Worm (Caenorhabditis elegans) whole organism, young adult: ENCODE results near the gene Y39B6A.42.

Source experiments
- B0035.1 ChIP-seq: sonication (generic microtip); optimal IDR thresholded peaks from 2 replicates; lab custom pipeline; 2016; ENCODE audit warnings: missing genetic modification characterization, mild to moderate bottlenecking, missing compliant biosample characterization, missing genotype, missing genetic modification reagents
- B0336.3 ChIP-seq: fragments of 200-800 bp; sonication (Bioruptor generic); IDR thresholded peaks from 2 replicates; pipeline ENCODE4 v1.3.6; 2022; ENCODE audit warnings: missing genetic modification characterization, missing compliant biosample characterization
- C06A6.2 ChIP-seq: fragments of 200-800 bp; sonication (Bioruptor generic); conservative IDR thresholded peaks from 2 replicates; pipeline ENCODE4 v1.3.6; 2022; ENCODE audit warnings: missing genetic modification characterization, missing compliant biosample characterization
- D2030.7 ChIP-seq: fragments of 200-800 bp; sonication (Bioruptor generic); IDR thresholded peaks from 2 replicates; pipeline ENCODE4 v1.3.6; 2022; ENCODE audit warnings: missing genetic modification reagents, missing genetic modification characterization, missing compliant biosample characterization
- F10E7.11 ChIP-seq: sonication (generic microtip); optimal IDR thresholded peaks from 2 replicates; lab custom pipeline; 2017; ENCODE audit warnings: mild to moderate bottlenecking, missing genetic modification characterization, moderate library complexity, missing compliant biosample characterization
- F22D6.2 ChIP-seq: sonication (generic microtip); optimal IDR thresholded peaks from 2 replicates; lab custom pipeline; 2016; ENCODE audit warnings: mild to moderate bottlenecking, missing genetic modification characterization, missing compliant biosample characterization
- F37B4.10 ChIP-seq: fragments of 200-800 bp; sonication (Bioruptor generic); IDR thresholded peaks from 2 replicates; pipeline ENCODE4 v1.3.6; 2022; ENCODE audit warnings: missing genetic modification characterization, missing compliant biosample characterization
- F55B11.4 ChIP-seq: sonication (generic microtip); optimal IDR thresholded peaks from 2 replicates; lab custom pipeline; 2016; ENCODE audit warnings: missing compliant biosample characterization, missing genetic modification characterization, borderline replicate concordance; ENCODE audit not compliant: insufficient read depth
- F57C9.4 ChIP-seq: sonication (generic microtip); optimal IDR thresholded peaks from 2 replicates; lab custom pipeline; 2017; ENCODE audit warnings: mild to moderate bottlenecking, missing genetic modification characterization, missing compliant biosample characterization
- Y53G8AR.9 ChIP-seq: fragments of 200-800 bp; sonication (Bioruptor generic); conservative IDR thresholded peaks from 2 replicates; pipeline ENCODE4 v1.3.6; 2022; ENCODE audit warnings: missing genetic modification reagents, missing genetic modification characterization, missing compliant biosample characterization
- ZK185.1 ChIP-seq: sonication (generic microtip); optimal IDR thresholded peaks from 2 replicates; lab custom pipeline; 2016; ENCODE audit warnings: mild to moderate bottlenecking, missing genetic modification characterization, missing compliant biosample characterization; ENCODE audit not compliant: poor library complexity, severe bottlenecking
- aptf-2 ChIP-seq: fragments of 200-800 bp; sonication (Bioruptor generic); conservative IDR thresholded peaks from 2 replicates; pipeline ENCODE4 v1.3.6; 2022; ENCODE audit warnings: missing genetic modification reagents, missing genetic modification characterization, missing compliant biosample characterization
- atf-7 ChIP-seq: sonication (generic microtip); optimal IDR thresholded peaks from 2 replicates; lab custom pipeline; 2017; ENCODE audit warnings: mild to moderate bottlenecking, missing genetic modification characterization, missing compliant biosample characterization
- athp-1 ChIP-seq: sonication (generic microtip); optimal IDR thresholded peaks from 2 replicates; lab custom pipeline; 2017; ENCODE audit warnings: mild to moderate bottlenecking, missing genetic modification characterization, missing compliant biosample characterization
- attf-3 ChIP-seq: fragments of 200-800 bp; sonication (Bioruptor generic); conservative IDR thresholded peaks from 2 replicates; pipeline ENCODE4 v1.3.6; 2022; ENCODE audit warnings: missing genetic modification reagents, missing genetic modification characterization, missing compliant biosample characterization
- attf-5 ChIP-seq: fragments of 200-800 bp; sonication (Bioruptor generic); optimal IDR thresholded peaks from 2 replicates; lab custom pipeline; 2018; ENCODE audit warnings: mild to moderate bottlenecking, missing genetic modification characterization, missing compliant biosample characterization
- ceh-91 ChIP-seq: fragments of 200-800 bp; sonication (Bioruptor generic); IDR thresholded peaks from 2 replicates; pipeline ENCODE4 v1.3.6; 2022; ENCODE audit warnings: missing genetic modification reagents, missing genetic modification characterization, missing compliant biosample characterization
- efl-1 ChIP-seq: fragments of 150-350 bp; optimal IDR thresholded peaks from 2 replicates; lab custom pipeline; 2014; ENCODE audit warnings: missing biosample characterization, missing genetic modification reagents, missing genetic modification characterization
- ekl-4 ChIP-seq: fragments of 200-800 bp; sonication (Bioruptor generic); IDR thresholded peaks from 2 replicates; pipeline ENCODE4 v1.3.6; 2022; ENCODE audit warnings: missing genetic modification reagents, missing genetic modification characterization, missing compliant biosample characterization
- ets-4 ChIP-seq: fragments of 200-800 bp; sonication (Bioruptor generic); optimal IDR thresholded peaks from 2 replicates; lab custom pipeline; 2018; ENCODE audit warnings: mild to moderate bottlenecking, missing genetic modification characterization, missing compliant biosample characterization
- gei-17 ChIP-seq: fragments of 200-800 bp; sonication (Bioruptor generic); optimal IDR thresholded peaks from 2 replicates; lab custom pipeline; 2018; ENCODE audit warnings: mild to moderate bottlenecking, missing genetic modification characterization, missing compliant biosample characterization
- hlh-12 ChIP-seq: sonication (generic microtip); optimal IDR thresholded peaks from 2 replicates; lab custom pipeline; 2016; ENCODE audit warnings: missing genetic modification characterization, missing compliant biosample characterization
- hrde-1 ChIP-seq: sonication (generic microtip); optimal IDR thresholded peaks from 2 replicates; lab custom pipeline; 2016; ENCODE audit warnings: missing genetic modification characterization, mild to moderate bottlenecking, missing compliant biosample characterization, moderate library complexity, missing genotype, missing genetic modification reagents, borderline replicate concordance
- hsf-1 ChIP-seq: fragments of 200-800 bp; sonication (Bioruptor generic); IDR thresholded peaks from 2 replicates; pipeline ENCODE4 v1.3.6; 2022; ENCODE audit warnings: missing genetic modification reagents, missing genetic modification characterization, missing compliant biosample characterization
- let-526 ChIP-seq: fragments of 200-800 bp; sonication (Bioruptor generic); IDR thresholded peaks from 2 replicates; pipeline ENCODE4 v1.3.6; 2022; ENCODE audit warnings: missing genetic modification reagents, missing genetic modification characterization, missing compliant biosample characterization
- lin-26 ChIP-seq: fragments of 200-800 bp; sonication (Bioruptor generic); IDR thresholded peaks from 2 replicates; pipeline ENCODE4 v1.3.6; 2022; ENCODE audit warnings: missing genetic modification reagents, missing genetic modification characterization, missing compliant biosample characterization
- lin-35 ChIP-seq, 3 experiments: fragments of 150-350 bp in 2 of 3; sonication (generic microtip) in 1 of 3; optimal IDR thresholded peaks; 2 replicates each; lab custom pipeline; 2014 to 2018; ENCODE audit warnings: missing biosample characterization in 3 of 3, missing genetic modification characterization in 3 of 3, missing genetic modification reagents in 3 of 3
- lsl-1 ChIP-seq: fragments of 200-800 bp; sonication (Bioruptor generic); optimal IDR thresholded peaks from 2 replicates; lab custom pipeline; 2018; ENCODE audit warnings: mild to moderate bottlenecking, missing genetic modification characterization, moderate library complexity, missing compliant biosample characterization
- madf-6 ChIP-seq: fragments of 200-800 bp; sonication (Bioruptor generic); IDR thresholded peaks from 2 replicates; pipeline ENCODE4 v1.3.6; 2022; ENCODE audit warnings: missing genetic modification reagents, missing genetic modification characterization, missing compliant biosample characterization
- mcd-1 ChIP-seq: fragments of 200-800 bp; sonication (Bioruptor generic); IDR thresholded peaks from 2 replicates; pipeline ENCODE4 v1.3.6; 2022; ENCODE audit warnings: missing genetic modification reagents, missing genetic modification characterization, missing compliant biosample characterization
- mes-4 ChIP-seq: sonication (generic microtip); optimal IDR thresholded peaks from 2 replicates; lab custom pipeline; 2016; ENCODE audit warnings: missing genotype, missing genetic modification characterization, missing compliant biosample characterization
- mxl-1 ChIP-seq: sonication (generic microtip); optimal IDR thresholded peaks from 2 replicates; lab custom pipeline; 2016; ENCODE audit warnings: missing genetic modification characterization, missing compliant biosample characterization
- nhr-90 ChIP-seq: sonication (generic microtip); optimal IDR thresholded peaks from 2 replicates; lab custom pipeline; 2016; ENCODE audit warnings: missing genotype, mild to moderate bottlenecking, missing genetic modification characterization, missing compliant biosample characterization
- pha-4 ChIP-seq: fragments of 150-350 bp; sonication (generic microtip); optimal IDR thresholded peaks from 2 replicates; lab custom pipeline; 2014; ENCODE audit warnings: missing biosample characterization, missing genetic modification reagents, missing genetic modification characterization
- rec-8 ChIP-seq, 2 experiments: sonication (generic microtip); optimal IDR thresholded peaks; 2 replicates each; lab custom pipeline; 2016; ENCODE audit warnings: mild to moderate bottlenecking in 2 of 2, missing genetic modification characterization in 2 of 2, missing genetic modification reagents in 2 of 2, missing genotype in 2 of 2, missing biosample characterization in 1 of 2, missing compliant biosample characterization in 1 of 2, moderate library complexity in 1 of 2
- sea-2 ChIP-seq: fragments of 200-800 bp; sonication (Bioruptor generic); IDR thresholded peaks from 2 replicates; pipeline ENCODE4 v1.3.6; 2022; ENCODE audit warnings: missing genetic modification characterization, missing compliant biosample characterization
- snpc-1.3 ChIP-seq: sonication (generic microtip); optimal IDR thresholded peaks from 2 replicates; lab custom pipeline; 2017; ENCODE audit warnings: missing genetic modification characterization, mild to moderate bottlenecking, missing compliant biosample characterization, antibody characterized with exemption, moderate library complexity, missing genotype, missing genetic modification reagents; ENCODE audit not compliant: insufficient read depth
- snpc-3.4 ChIP-seq: sonication (generic microtip); optimal IDR thresholded peaks from 2 replicates; lab custom pipeline; 2017; ENCODE audit warnings: missing genetic modification characterization, mild to moderate bottlenecking, missing compliant biosample characterization, antibody characterized with exemption, moderate library complexity, missing genotype, missing genetic modification reagents
- tlf-1 ChIP-seq: fragments of 200-800 bp; sonication (Bioruptor generic); optimal IDR thresholded peaks from 2 replicates; lab custom pipeline; 2018; ENCODE audit warnings: mild to moderate bottlenecking, missing genetic modification characterization, missing compliant biosample characterization
- zfh-2 ChIP-seq: fragments of 200-800 bp; sonication (Bioruptor generic); conservative IDR thresholded peaks from 2 replicates; pipeline ENCODE4 v1.3.6; 2022; ENCODE audit warnings: missing genetic modification reagents, missing genetic modification characterization, missing compliant biosample characterization
- zim-3 ChIP-seq: sonication (generic microtip); optimal IDR thresholded peaks from 2 replicates; lab custom pipeline; 2017; ENCODE audit warnings: mild to moderate bottlenecking, missing genetic modification characterization, moderate library complexity, missing compliant biosample characterization
- ztf-25 ChIP-seq: fragments of 200-800 bp; sonication (Bioruptor generic); IDR thresholded peaks from 2 replicates; pipeline ENCODE4 v1.3.6; 2022; ENCODE audit warnings: missing genetic modification reagents, missing genetic modification characterization, missing compliant biosample characterization
- ztf-28 ChIP-seq: fragments of 200-800 bp; sonication (Bioruptor generic); IDR thresholded peaks from 2 replicates; pipeline ENCODE4 v1.3.6; 2022; ENCODE audit warnings: missing genetic modification reagents, missing genetic modification characterization, missing compliant biosample characterization
- ztf-6 ChIP-seq: fragments of 200-800 bp; sonication (Bioruptor generic); IDR thresholded peaks from 2 replicates; pipeline ENCODE4 v1.3.6; 2022; ENCODE audit warnings: missing genetic modification reagents, missing genetic modification characterization, missing compliant biosample characterization

Y39B6A.42 gene

ce11 chrV:18967479-18968056 lies 1.9 kb downstream of the Y39B6A.42 start, which contains the start of gene Y39B6A.43 (continued):
- TF ChIP-seq ets-4, result peak; percentile 53
- TF ChIP-seq sea-2, result peak; percentile 82; the same call in 1 of the 2 replicates
- TF ChIP-seq hsf-1 (GFP tag; lab: Robert Waterston, UW), result peak; percentile 86
- peak; percentile 90 for TF ChIP-seq lsl-1 (GFP tag; lab: Kevin White, UChicago)
- TF ChIP-seq snpc-3.4 (tag; lab: Kevin White, UChicago), result peak; percentile 94
- peak; percentile 95 for TF ChIP-seq atf-7 (tag; lab: Kevin White, UChicago)
- peak; percentile 91 for TF ChIP-seq snpc-1.3 (tag; lab: Kevin White, UChicago)
- peak; percentile 94 for TF ChIP-seq zim-3 (tag; lab: Kevin White, UChicago)
- peak; percentile 96 for TF ChIP-seq ZK185.1 (tag; lab: Kevin White, UChicago)
- peak; percentile 94 for TF ChIP-seq ceh-91 (GFP tag; lab: Robert Waterston, UW)
- TF ChIP-seq D2030.7 (GFP tag; lab: Robert Waterston, UW), result peak; percentile 99
- peak; percentile 86 for TF ChIP-seq F10E7.11 (tag; lab: Kevin White, UChicago)
- no peak for TF ChIP-seq mes-4 (tag; lab: Kevin White, UChicago)
- peak; percentile 97 for TF ChIP-seq ekl-4 (GFP tag; lab: Robert Waterston, UW)
- peak; percentile 80; the same call in 1 of the 2 replicates for TF ChIP-seq ztf-6 (GFP tag; lab: Robert Waterston, UW)
- TF ChIP-seq tlf-1 (GFP tag; lab: Kevin White, UChicago), result peak; percentile 98
- TF ChIP-seq mxl-1 (tag; lab: Kevin White, UChicago), result no peak
- peak; percentile 94 for TF ChIP-seq madf-6
- peak; percentile 58; the same call in 1 of the 2 replicates for TF ChIP-seq aptf-2
- peak; percentile 88 for TF ChIP-seq zfh-2 (GFP tag; lab: Robert Waterston, UW)
- peak; percentile 87 for TF ChIP-seq attf-3 (GFP tag; lab: Robert Waterston, UW)
- TF ChIP-seq ztf-25, result 0 out of 2 replicates have a peak, but pooled peaks have one; percentile 70
- peak; percentile 81 for TF ChIP-seq gei-17 (GFP tag; lab: Kevin White, UChicago)
- TF ChIP-seq hrde-1 (tag; lab: Kevin White, UChicago), result peak; percentile 84
- peak in 1 of 2 experiments; percentile 75 for TF ChIP-seq rec-8 (tag; optimal IDR thresholded peaks at IDR 0.05; lab: Kevin White, UChicago)
- TF ChIP-seq mcd-1 (GFP tag; lab: Robert Waterston, UW), result peak; percentile 100
- TF ChIP-seq C06A6.2 (GFP tag; lab: Robert Waterston, UW), result peak; percentile 92
- peak; percentile 96 for TF ChIP-seq ztf-28 (GFP tag; lab: Robert Waterston, UW)
- peak; percentile 98 for TF ChIP-seq let-526 (GFP tag; lab: Robert Waterston, UW)
- peak; percentile 80 to 99 (median 96) for TF ChIP-seq lin-35 (GFP tag; optimal IDR thresholded peaks at IDR 0.05; lab: Kevin White, UChicago)
- TF ChIP-seq F55B11.4, result no peak
- peak; percentile 99 for TF ChIP-seq athp-1 (tag; lab: Kevin White, UChicago)
- TF ChIP-seq hlh-12, result no peak
- TF ChIP-seq Y53G8AR.9 (GFP tag; lab: Robert Waterston, UW), result peak; percentile 99
- peak; percentile 85 for TF ChIP-seq lin-26 (GFP tag; lab: Robert Waterston, UW)
- TF ChIP-seq F22D6.2, result peak; percentile 81
- TF ChIP-seq attf-5 (GFP tag; lab: Kevin White, UChicago), result peak; percentile 99
- peak; percentile 59 for TF ChIP-seq nhr-90 (tag; lab: Kevin White, UChicago)
- peak; percentile 96 for TF ChIP-seq F37B4.10 (GFP tag; lab: Robert Waterston, UW)
- peak; percentile 88 for TF ChIP-seq F57C9.4 (tag; lab: Kevin White, UChicago)
- TF ChIP-seq B0035.1 (tag; lab: Kevin White, UChicago), result peak; percentile 64
- peak; percentile 94 for TF ChIP-seq efl-1 (GFP tag; lab: Kevin White, UChicago)
- peak; percentile 100 for TF ChIP-seq pha-4 (tag; lab: Kevin White, UChicago)
- peak; percentile 97 for TF ChIP-seq B0336.3 (GFP tag; lab: Robert Waterston, UW)
